Fruit fly (Drosophila melanogaster) whole organism, embryonic: ENCODE results near the gene p24-2.

Experiments used
- Atf-2 ChIP-seq: fragments of 200-800 bp; sonication (Bioruptor generic); optimal IDR thresholded peaks from 2 replicates; lab custom pipeline; 2016; ENCODE audit warnings: missing biosample characterization, missing genetic modification characterization
- BEAF-32 ChIP-seq: fragments of 200-800 bp; sonication (Bioruptor generic); optimal IDR thresholded peaks from 3 replicates; lab custom pipeline; 2017; ENCODE audit warnings: missing biosample characterization, missing genetic modification characterization, mild to moderate bottlenecking, moderate library complexity, missing genetic modification reagents
- CG1024 ChIP-seq: fragments of 200-800 bp; sonication (Bioruptor generic); IDR thresholded peaks from 2 replicates; pipeline ENCODE4 v1.3.6; 2022; ENCODE audit warnings: missing biosample characterization, missing genetic modification characterization
- CG10959 ChIP-seq: fragments of 200-800 bp; sonication (Bioruptor generic); IDR thresholded peaks from 2 replicates; pipeline ENCODE4 v1.3.6; 2022; ENCODE audit warnings: missing biosample characterization, missing genetic modification characterization
- CG11504 ChIP-seq: fragments of 200-800 bp; sonication (Bioruptor generic); optimal IDR thresholded peaks from 3 replicates; lab custom pipeline; 2019; ENCODE audit warnings: missing biosample characterization, mild to moderate bottlenecking, missing genetic modification characterization, moderate library complexity
- CG12769 ChIP-seq: fragments of 200-800 bp; sonication (Bioruptor generic); optimal IDR thresholded peaks from 2 replicates; lab custom pipeline; 2019; ENCODE audit warnings: missing biosample characterization, mild to moderate bottlenecking, missing genetic modification characterization, moderate library complexity
- CG13894 ChIP-seq: fragments of 200-800 bp; sonication (Bioruptor generic); optimal IDR thresholded peaks from 3 replicates; lab custom pipeline; 2018; ENCODE audit warnings: missing biosample characterization, mild to moderate bottlenecking, missing genetic modification characterization, moderate library complexity
- CG14050 ChIP-seq: fragments of 200-800 bp; sonication (Bioruptor generic); IDR thresholded peaks from 3 replicates; pipeline ENCODE4 v1.3.6; 2022; ENCODE audit warnings: missing biosample characterization, missing genetic modification characterization
- CG14860 ChIP-seq: fragments of 200-800 bp; sonication (Bioruptor generic); IDR thresholded peaks from 3 replicates; pipeline ENCODE4 v1.3.6; 2022; ENCODE audit warnings: missing biosample characterization, missing genetic modification characterization; ENCODE audit not compliant: partially characterized antibody
- CG15011 ChIP-seq: fragments of 200-800 bp; sonication (Bioruptor generic); optimal IDR thresholded peaks from 3 replicates; lab custom pipeline; 2018; ENCODE audit warnings: missing biosample characterization, mild to moderate bottlenecking, missing genetic modification characterization
- CG17912 ChIP-seq: fragments of 200-800 bp; sonication (Bioruptor generic); optimal IDR thresholded peaks from 2 replicates; lab custom pipeline; 2018; ENCODE audit warnings: missing biosample characterization, mild to moderate bottlenecking, missing genetic modification characterization
- CG18764 ChIP-seq: fragments of 200-800 bp; sonication (Bioruptor generic); optimal IDR thresholded peaks from 3 replicates; lab custom pipeline; 2016; ENCODE audit warnings: missing biosample characterization, missing genetic modification characterization
- CG2875 ChIP-seq: fragments of 200-800 bp; sonication (Bioruptor generic); optimal IDR thresholded peaks from 2 replicates; lab custom pipeline; 2017; ENCODE audit warnings: missing biosample characterization, mild to moderate bottlenecking, missing genetic modification characterization, missing genetic modification reagents
- CG34224 ChIP-seq: fragments of 200-800 bp; sonication (Bioruptor generic); IDR thresholded peaks from 3 replicates; pipeline ENCODE4 v1.3.6; 2022; ENCODE audit warnings: missing biosample characterization, missing genetic modification characterization; ENCODE audit not compliant: partially characterized antibody
- CG34376 ChIP-seq: fragments of 200-800 bp; sonication (Bioruptor generic); optimal IDR thresholded peaks from 2 replicates; lab custom pipeline; 2018; ENCODE audit warnings: missing biosample characterization, mild to moderate bottlenecking, missing genetic modification characterization
- CG5245 ChIP-seq: fragments of 200-800 bp; sonication (Bioruptor generic); optimal IDR thresholded peaks from 3 replicates; lab custom pipeline; 2016; ENCODE audit warnings: missing biosample characterization, missing genetic modification characterization
- CG6272 ChIP-seq: fragments of 200-800 bp; sonication (Bioruptor generic); IDR thresholded peaks from 2 replicates; pipeline ENCODE4 v1.3.6; 2022; ENCODE audit warnings: missing biosample characterization, missing genetic modification characterization
- CG7556 ChIP-seq: fragments of 200-800 bp; sonication (Bioruptor generic); optimal IDR thresholded peaks from 2 replicates; lab custom pipeline; 2017; ENCODE audit warnings: missing biosample characterization, mild to moderate bottlenecking, missing genetic modification characterization
- CG8281 ChIP-seq: fragments of 200-800 bp; sonication (Bioruptor generic); optimal IDR thresholded peaks from 2 replicates; lab custom pipeline; 2018; ENCODE audit warnings: missing biosample characterization, mild to moderate bottlenecking, missing genetic modification characterization, moderate library complexity
- CG9876 ChIP-seq: fragments of 200-800 bp; sonication (Bioruptor generic); optimal IDR thresholded peaks from 2 replicates; lab custom pipeline; 2016; ENCODE audit warnings: missing biosample characterization, missing genetic modification characterization
- CrebB ChIP-seq: fragments of 200-800 bp; sonication (Bioruptor generic); optimal IDR thresholded peaks from 3 replicates; lab custom pipeline; 2018; ENCODE audit warnings: missing biosample characterization, mild to moderate bottlenecking, missing genetic modification characterization
- ERR ChIP-seq: fragments of 200-800 bp; sonication (Bioruptor generic); optimal IDR thresholded peaks from 2 replicates; lab custom pipeline; 2016; ENCODE audit warnings: missing biosample characterization, missing genetic modification characterization
- Eip74EF ChIP-seq, 2 experiments: fragments of 200-800 bp in 1 of 2; fragments of >200 bp in 1 of 2; sonication (Bioruptor generic) in 1 of 2; optimal IDR thresholded peaks; 2 replicates each; lab custom pipeline; 2017 to 2019; ENCODE audit warnings: missing biosample characterization in 2 of 2, missing genetic modification characterization in 2 of 2, mild to moderate bottlenecking in 1 of 2, moderate library complexity in 1 of 2
- Fer3 ChIP-seq: fragments of 200-800 bp; sonication (Bioruptor generic); optimal IDR thresholded peaks from 2 replicates; lab custom pipeline; 2018; ENCODE audit warnings: missing biosample characterization, mild to moderate bottlenecking, missing genetic modification characterization, moderate library complexity
- Hey ChIP-seq: fragments of 200-800 bp; sonication (Bioruptor generic); optimal IDR thresholded peaks from 3 replicates; lab custom pipeline; 2018; ENCODE audit warnings: missing biosample characterization, mild to moderate bottlenecking, missing genetic modification characterization
- HmgZ ChIP-seq: fragments of 200-800 bp; sonication (Bioruptor generic); optimal IDR thresholded peaks from 2 replicates; lab custom pipeline; 2018; ENCODE audit warnings: missing biosample characterization, mild to moderate bottlenecking, missing genetic modification characterization
- Hr78 ChIP-seq, 2 experiments: fragments of 200-800 bp in 1 of 2; fragments of >200 bp in 1 of 2; sonication (Bioruptor generic) in 1 of 2; optimal IDR thresholded peaks; 2 replicates each; lab custom pipeline; 2017 to 2019; ENCODE audit warnings: missing biosample characterization in 2 of 2, missing genetic modification characterization in 2 of 2, mild to moderate bottlenecking in 1 of 2, moderate library complexity in 1 of 2
- NK7.1 ChIP-seq: fragments of 200-800 bp; sonication (Bioruptor generic); optimal IDR thresholded peaks from 3 replicates; lab custom pipeline; 2016; ENCODE audit warnings: missing biosample characterization, missing genetic modification characterization
- Nf-YB ChIP-seq: fragments of 200-800 bp; sonication (Bioruptor generic); optimal IDR thresholded peaks from 3 replicates; lab custom pipeline; 2019; ENCODE audit warnings: missing biosample characterization, mild to moderate bottlenecking, missing genetic modification characterization, moderate library complexity
- Side ChIP-seq: fragments of 200-800 bp; sonication (Bioruptor generic); optimal IDR thresholded peaks from 2 replicates; lab custom pipeline; 2016; ENCODE audit warnings: missing biosample characterization, missing genetic modification characterization
- YL-1 ChIP-seq: fragments of 200-800 bp; sonication (Bioruptor generic); optimal IDR thresholded peaks from 3 replicates; lab custom pipeline; 2017; ENCODE audit warnings: missing biosample characterization, mild to moderate bottlenecking, missing genetic modification characterization
- abd-A ChIP-seq: fragments of 200-800 bp; sonication (Bioruptor generic); optimal IDR thresholded peaks from 3 replicates; lab custom pipeline; 2019; ENCODE audit warnings: missing biosample characterization, mild to moderate bottlenecking, missing genetic modification characterization, moderate library complexity
- btn ChIP-seq: fragments of 200-800 bp; sonication (Bioruptor generic); optimal IDR thresholded peaks from 2 replicates; lab custom pipeline; 2016; ENCODE audit warnings: missing biosample characterization, missing genetic modification characterization
- cad ChIP-seq: fragments of >200 bp; optimal IDR thresholded peaks from 2 replicates; lab custom pipeline; 2017; ENCODE audit warnings: missing biosample characterization, missing genetic modification characterization
- cas ChIP-seq: fragments of 200-800 bp; sonication (Bioruptor generic); IDR thresholded peaks from 2 replicates; pipeline ENCODE4 v1.3.6; 2022; ENCODE audit warnings: missing biosample characterization, missing genetic modification characterization
- chn ChIP-seq: fragments of 200-800 bp; sonication (Bioruptor generic); optimal IDR thresholded peaks from 2 replicates; lab custom pipeline; 2016; ENCODE audit warnings: missing biosample characterization, missing genetic modification characterization
- fd64A ChIP-seq: fragments of 200-800 bp; sonication (Bioruptor generic); optimal IDR thresholded peaks from 3 replicates; lab custom pipeline; 2018; ENCODE audit warnings: missing biosample characterization, mild to moderate bottlenecking, missing genetic modification characterization
- gcm ChIP-seq: fragments of 200-800 bp; sonication (Bioruptor generic); optimal IDR thresholded peaks from 2 replicates; lab custom pipeline; 2019; ENCODE audit warnings: missing biosample characterization, mild to moderate bottlenecking, missing genetic modification characterization, moderate library complexity
- gsb ChIP-seq: fragments of 200-800 bp; sonication (Bioruptor generic); IDR thresholded peaks from 2 replicates; pipeline ENCODE4 v1.3.6; 2022; ENCODE audit warnings: missing biosample characterization, missing genetic modification characterization
- hbn ChIP-seq: fragments of 200-800 bp; sonication (Bioruptor generic); IDR thresholded peaks from 2 replicates; pipeline ENCODE4 v1.3.6; 2022; ENCODE audit warnings: missing biosample characterization, missing genetic modification characterization; ENCODE audit not compliant: partially characterized antibody
- jumu ChIP-seq: fragments of 200-800 bp; sonication (Bioruptor generic); optimal IDR thresholded peaks from 3 replicates; lab custom pipeline; 2016; ENCODE audit warnings: missing biosample characterization, missing genetic modification characterization
- nom ChIP-seq: fragments of 200-800 bp; sonication (Bioruptor generic); optimal IDR thresholded peaks from 2 replicates; lab custom pipeline; 2017; ENCODE audit warnings: missing biosample characterization, missing genetic modification characterization, mild to moderate bottlenecking, moderate library complexity, missing genetic modification reagents
- onecut ChIP-seq: fragments of 200-800 bp; sonication (Bioruptor generic); IDR thresholded peaks from 2 replicates; pipeline ENCODE4 v1.3.6; 2022; ENCODE audit warnings: missing biosample characterization, missing genetic modification characterization
- psq ChIP-seq: fragments of 200-800 bp; sonication (Bioruptor generic); optimal IDR thresholded peaks from 2 replicates; lab custom pipeline; 2017; ENCODE audit warnings: missing biosample characterization, missing genetic modification characterization
- sr ChIP-seq: fragments of 200-800 bp; sonication (Bioruptor generic); IDR thresholded peaks from 3 replicates; pipeline ENCODE4 v1.3.6; 2022; ENCODE audit warnings: missing biosample characterization, missing genetic modification characterization
- stwl ChIP-seq: fragments of 200-800 bp; sonication (Bioruptor generic); optimal IDR thresholded peaks from 3 replicates; lab custom pipeline; 2018; ENCODE audit warnings: missing biosample characterization, mild to moderate bottlenecking, missing genetic modification characterization, moderate library complexity
- trem ChIP-seq: fragments of 200-800 bp; optimal IDR thresholded peaks from 3 replicates; lab custom pipeline; 2019; ENCODE audit warnings: missing biosample characterization, mild to moderate bottlenecking, missing genetic modification characterization, moderate library complexity
- tup ChIP-seq: fragments of 200-800 bp; sonication (Bioruptor generic); optimal IDR thresholded peaks from 2 replicates; lab custom pipeline; 2016; ENCODE audit warnings: missing biosample characterization, mild to moderate bottlenecking, missing genetic modification characterization, moderate library complexity

p24-2 gene

DNA sequence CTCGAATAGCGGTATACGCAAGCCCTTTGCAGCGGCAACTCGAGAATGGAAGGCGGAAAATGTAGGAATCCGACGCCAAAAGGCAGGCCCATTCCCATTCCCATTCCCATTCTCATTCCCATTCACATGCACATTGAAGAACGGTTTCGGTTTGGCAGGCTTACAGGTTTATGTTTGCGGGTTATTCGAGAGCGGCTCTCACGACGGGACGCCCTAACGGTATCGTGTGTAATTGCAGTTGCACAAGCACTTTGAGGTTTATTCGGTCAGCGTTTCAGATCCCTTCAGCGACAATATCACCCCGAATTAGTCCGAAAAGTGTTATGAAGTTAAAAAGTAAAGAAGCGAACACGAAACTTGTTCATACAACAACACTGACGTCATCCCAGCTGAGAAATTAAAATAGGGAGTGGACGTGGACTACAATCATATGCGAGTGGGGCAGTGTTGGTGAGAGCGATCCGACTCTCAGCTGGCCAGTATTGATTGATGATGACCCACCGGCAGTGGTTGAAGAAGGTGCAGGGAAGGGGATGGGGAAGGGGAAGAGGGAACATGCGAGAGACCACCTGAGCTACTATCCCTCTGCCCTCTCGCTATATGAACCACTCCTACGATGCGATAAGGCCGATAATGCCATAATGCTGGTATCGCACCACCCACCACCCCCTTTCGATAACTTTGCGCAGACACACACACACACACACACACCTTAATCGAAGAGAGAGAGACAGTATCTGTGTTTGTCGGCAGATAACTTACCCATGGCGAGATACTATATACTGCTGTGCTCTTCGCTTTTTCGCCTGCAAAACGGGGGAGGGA is 11.8 kb upstream of the p24-2 start:
- TF ChIP-seq Fer3 (tag; lab: Kevin White, UChicago) (no peak), CG8281 (tag; lab: Kevin White, UChicago) (no peak), psq (no peak), Hey (tag; lab: Kevin White, UChicago) (peak; percentile 58), CG17912 (GFP tag; lab: Kevin White, UChicago) (no peak), CG34224 (no peak), Atf-2 (GFP tag; lab: Kevin White, UChicago) (no peak), CG34376 (peak; percentile 96), CG2875 (GFP tag; lab: Kevin White, UChicago) (no peak), Nf-YB (GFP tag; lab: Kevin White, UChicago) (peak; percentile 14), hbn (GFP tag; lab: Robert Waterston, UW) (no peak), Eip74EF (GFP tag; optimal IDR thresholded peaks at IDR 0.05; lab: Kevin White, UChicago) (no peak), stwl (tag; lab: Kevin White, UChicago) (peak; percentile 1), Side (GFP tag; lab: Kevin White, UChicago) (no peak), abd-A (tag; lab: Kevin White, UChicago) (peak; percentile 89), nom (GFP tag; lab: Kevin White, UChicago) (peak; percentile 35), chn (GFP tag; lab: Kevin White, UChicago) (peak; percentile 56), gcm (GFP tag; lab: Kevin White, UChicago) (peak; percentile 43), CG14860 (GFP tag; lab: Robert Waterston, UW) (no peak), trem (tag; lab: Kevin White, UChicago) (no peak), CG1024 (GFP tag; lab: Robert Waterston, UW) (no peak), fd64A (GFP tag; lab: Kevin White, UChicago) (peak; percentile 25), CG9876 (GFP tag; lab: Kevin White, UChicago) (no peak), CG6272 (GFP tag; lab: Robert Waterston, UW) (no peak), gsb (GFP tag; lab: Robert Waterston, UW) (no peak), cad (no peak), ERR (GFP tag; lab: Kevin White, UChicago) (no peak), BEAF-32 (GFP tag; lab: Kevin White, UChicago) (no peak), CG7556 (GFP tag; lab: Kevin White, UChicago) (no peak), CG14050 (GFP tag; lab: Robert Waterston, UW) (no peak), CG10959 (no peak), tup (GFP tag; lab: Kevin White, UChicago) (no peak), CG5245 (no peak), cas (GFP tag; lab: Robert Waterston, UW) (no peak), CG18764 (GFP tag; lab: Kevin White, UChicago) (no peak), NK7.1 (no peak), jumu (GFP tag; lab: Kevin White, UChicago) (no peak), onecut (peak; percentile 88), HmgZ (tag; lab: Kevin White, UChicago) (peak; percentile 82), CG11504 (tag; lab: Kevin White, UChicago) (no peak), CG13894 (peak; percentile 83), sr (no peak), btn (GFP tag; lab: Kevin White, UChicago) (no peak), Hr78 (GFP tag; optimal IDR thresholded peaks at IDR 0.05; lab: Kevin White, UChicago) (peak in 1 of 2 experiments; percentile 32), CrebB (tag; lab: Kevin White, UChicago) (peak; percentile 36), CG15011 (GFP tag; lab: Kevin White, UChicago) (no peak), YL-1 (GFP tag; lab: Kevin White, UChicago) (no peak), CG12769 (peak; percentile 86)
